Worm (Caenorhabditis elegans): Measurements from ENCODE around the gene C50F7.5.

- TF ChIP-seq dmd-4 (tag; optimal IDR thresholded peaks at IDR 0.05) (no peak), ama-1 (optimal IDR thresholded peaks at IDR 0.05) (no peak), aly-2 (tag; optimal IDR thresholded peaks at IDR 0.05) (no peak), zag-1 (tag; optimal IDR thresholded peaks at IDR 0.05) (no peak), ztf-11 (tag; optimal IDR thresholded peaks at IDR 0.05) (no peak)
Measured at ce11 chrIV:7757245-7757644, 30.7 kb downstream of the C50F7.5 start, which contains the start of gene C46A5.4.
